Worm (Caenorhabditis elegans): ENCODE measurements around the gene Y75B8A.19.

Y75B8A.19 gene

ce11 chrIII:12253342-12253741 is 26.9 kb downstream of the Y75B8A.19 start:
- TF ChIP-seq pqm-1 (tag; optimal IDR thresholded peaks at IDR 0.05) = no peak
- TF ChIP-seq ceh-45 (GFP tag; IDR thresholded peaks at IDR 0.05) = no peak
- no peak for TF ChIP-seq hlh-30 (tag; optimal IDR thresholded peaks at IDR 0.05; ENCODE audit: insufficient read depth)
- TF ChIP-seq fax-1 (tag; optimal IDR thresholded peaks at IDR 0.05) = no peak
- no peak for TF ChIP-seq sox-4 (tag; optimal IDR thresholded peaks at IDR 0.05)
- TF ChIP-seq ceh-24 (tag; optimal IDR thresholded peaks at IDR 0.05) = no peak

- TF ChIP-seq mec-3 (tag; optimal IDR thresholded peaks at IDR 0.05; ENCODE audit: borderline replicate concordance) = no peak
- no peak for TF ChIP-seq fkh-6 (tag; optimal IDR thresholded peaks at IDR 0.05)
- no peak for TF ChIP-seq elt-4 (tag; optimal IDR thresholded peaks at IDR 0.05)
- no peak for TF ChIP-seq pat-9 (tag; optimal IDR thresholded peaks at IDR 0.05)
- no peak for TF ChIP-seq elt-2 (tag; optimal IDR thresholded peaks at IDR 0.05)
- TF ChIP-seq ceh-19 (GFP tag; optimal IDR thresholded peaks at IDR 0.05) = no peak
- TF ChIP-seq fkh-10 (GFP tag; optimal IDR thresholded peaks at IDR 0.05) = no peak
- no peak for TF ChIP-seq madf-2 (tag; optimal IDR thresholded peaks at IDR 0.05)
- no peak for TF ChIP-seq lin-11 (tag; optimal IDR thresholded peaks at IDR 0.05)
- TF ChIP-seq unc-3 (GFP tag; conservative IDR thresholded peaks at IDR 0.05) = no peak
- no peak for TF ChIP-seq unc-3 (tag; optimal IDR thresholded peaks at IDR 0.05)
- no peak for TF ChIP-seq ama-1 (optimal IDR thresholded peaks at IDR 0.05)
- no peak for TF ChIP-seq odd-2 (tag; optimal IDR thresholded peaks at IDR 0.05)
- TF ChIP-seq ceh-14 (tag; optimal IDR thresholded peaks at IDR 0.05) = no peak
- no peak for TF ChIP-seq ceh-9 (tag; optimal IDR thresholded peaks at IDR 0.05)
- TF ChIP-seq C38D4.7 (GFP tag; optimal IDR thresholded peaks at IDR 0.05) = no peak
Measured at ce11 chrIII:12259793-12260192, 33.4 kb downstream of the Y75B8A.19 start.

- no peak for TF ChIP-seq tbx-2 (tag; optimal IDR thresholded peaks at IDR 0.05)
- no peak for TF ChIP-seq syd-9 (tag; optimal IDR thresholded peaks at IDR 0.05)
- TF ChIP-seq pqm-1 (tag; optimal IDR thresholded peaks at IDR 0.05) = no peak
- TF ChIP-seq T23F11.4 (GFP tag; optimal IDR thresholded peaks at IDR 0.05) = no peak
- TF ChIP-seq fkh-10 (GFP tag; optimal IDR thresholded peaks at IDR 0.05) = no peak
- TF ChIP-seq C38D4.7 (GFP tag; optimal IDR thresholded peaks at IDR 0.05) = no peak
- TF ChIP-seq ceh-31 (tag; optimal IDR thresholded peaks at IDR 0.05) = no peak
- TF ChIP-seq sox-2 (GFP tag; IDR thresholded peaks at IDR 0.05) = no peak
- no peak for TF ChIP-seq pat-9 (tag; optimal IDR thresholded peaks at IDR 0.05)
- no peak for TF ChIP-seq che-1 (tag; optimal IDR thresholded peaks at IDR 0.05)
Measured at ce11 chrIII:12260413-12260812, 34.0 kb downstream of the Y75B8A.19 start.

- TF ChIP-seq hlh-8 (tag; optimal IDR thresholded peaks at IDR 0.05) = no peak
- TF ChIP-seq hlh-6 (tag; optimal IDR thresholded peaks at IDR 0.05) = no peak
- peak; percentile 98 for TF ChIP-seq nfya-1 (tag; optimal IDR thresholded peaks at IDR 0.05)
Measured at ce11 chrIII:12269807-12270206, 43.4 kb downstream of the Y75B8A.19 start.

ce11 chrIII:12270391-12270790 is 44.0 kb downstream of the Y75B8A.19 start:
- TF ChIP-seq che-1 (tag; optimal IDR thresholded peaks at IDR 0.05) = no peak
- no peak for TF ChIP-seq zip-5 (tag; optimal IDR thresholded peaks at IDR 0.05)
- TF ChIP-seq nfya-1 (tag; optimal IDR thresholded peaks at IDR 0.05) = peak; percentile 78

- peak; percentile 88 for TF ChIP-seq C08G9.2 (tag; optimal IDR thresholded peaks at IDR 0.05)
- TF ChIP-seq fkh-6 (tag; optimal IDR thresholded peaks at IDR 0.05) = peak; percentile 18
- peak; percentile 42 for TF ChIP-seq nfya-1 (tag; optimal IDR thresholded peaks at IDR 0.05)
- peak; percentile 47 for TF ChIP-seq rnt-1 (tag; optimal IDR thresholded peaks at IDR 0.05)
- TF ChIP-seq hlh-8 (tag; optimal IDR thresholded peaks at IDR 0.05) = peak; percentile 48
- TF ChIP-seq ceh-31 (tag; optimal IDR thresholded peaks at IDR 0.05) = peak; percentile 89
- TF ChIP-seq odd-2 (tag; optimal IDR thresholded peaks at IDR 0.05) = no peak
- TF ChIP-seq hlh-13 (GFP tag; optimal IDR thresholded peaks at IDR 0.05) = no peak
- TF ChIP-seq nhr-232 (tag; optimal IDR thresholded peaks at IDR 0.05) = no peak
- no peak for TF ChIP-seq madf-2 (tag; optimal IDR thresholded peaks at IDR 0.05)
- no peak for TF ChIP-seq ceh-18 (tag; optimal IDR thresholded peaks at IDR 0.05)
- TF ChIP-seq lim-6 (tag; optimal IDR thresholded peaks at IDR 0.05) = peak; percentile 29
- no peak for TF ChIP-seq pha-2 (tag; optimal IDR thresholded peaks at IDR 0.05)
- peak; percentile 78 for TF ChIP-seq tbx-2 (tag; optimal IDR thresholded peaks at IDR 0.05)
- TF ChIP-seq zip-5 (tag; optimal IDR thresholded peaks at IDR 0.05) = peak; percentile 27
- no peak for TF ChIP-seq unc-86 (tag; optimal IDR thresholded peaks at IDR 0.05)
- peak; percentile 31 for TF ChIP-seq unc-42 (tag; optimal IDR thresholded peaks at IDR 0.05)
- TF ChIP-seq ref-2 (tag; optimal IDR thresholded peaks at IDR 0.05) = peak; percentile 55
- no peak for TF ChIP-seq ama-1 (optimal IDR thresholded peaks at IDR 0.05)
- TF ChIP-seq tbx-7 (tag; optimal IDR thresholded peaks at IDR 0.05) = peak; percentile 65
- no peak for TF ChIP-seq elt-2 (tag; optimal IDR thresholded peaks at IDR 0.05)
Measured at ce11 chrIII:12273598-12274090, 47.2 kb downstream of the Y75B8A.19 start, which contains the start of the genes Y75B8A.24 and Y75B8A.25. Gene Y75B8A.24, minus strand, starts transcription at chrIII:12273752. Gene Y75B8A.25, plus strand, starts transcription at chrIII:12274040.

All from whole organism, late embryonic.